Worm (Caenorhabditis elegans) whole organism, mixed stage, embryonic: ENCODE data around the gene srh-209.

Experiments
- M03D4.4 ChIP-seq: sonication (generic microtip); optimal IDR thresholded peaks from 2 replicates; lab custom pipeline; 2017; ENCODE audit warnings: mild to moderate bottlenecking, missing genetic modification characterization, missing compliant biosample characterization
- blmp-1 ChIP-seq: fragments of 150-350 bp; optimal IDR thresholded peaks from 2 replicates; lab custom pipeline; 2014; ENCODE audit warnings: missing biosample characterization, missing genetic modification characterization
- ceh-39 ChIP-seq: fragments of 150-350 bp; optimal IDR thresholded peaks from 2 replicates; lab custom pipeline; 2014; ENCODE audit warnings: missing biosample characterization, missing genetic modification characterization
- ceh-43 ChIP-seq: fragments of 200-800 bp; sonication (Bioruptor generic); optimal IDR thresholded peaks from 2 replicates; lab custom pipeline; 2018; ENCODE audit warnings: mild to moderate bottlenecking, missing genetic modification characterization, moderate library complexity, missing compliant biosample characterization
- ceh-83 ChIP-seq: fragments of 200-800 bp; sonication (Bioruptor generic); optimal IDR thresholded peaks from 2 replicates; lab custom pipeline; 2018; ENCODE audit warnings: mild to moderate bottlenecking, missing genetic modification characterization, missing compliant biosample characterization
- ces-1 ChIP-seq: fragments of 150-350 bp; optimal IDR thresholded peaks from 2 replicates; lab custom pipeline; 2014; ENCODE audit warnings: missing biosample characterization, missing genetic modification reagents, missing genetic modification characterization
- drap-1 ChIP-seq: fragments of 200-800 bp; sonication (Bioruptor generic); optimal IDR thresholded peaks from 3 replicates; lab custom pipeline; 2018; ENCODE audit warnings: mild to moderate bottlenecking, missing genetic modification characterization, missing compliant biosample characterization
- elt-1 ChIP-seq: sonication (generic microtip); optimal IDR thresholded peaks from 2 replicates; lab custom pipeline; 2017; ENCODE audit warnings: missing genetic modification characterization, mild to moderate bottlenecking, missing compliant biosample characterization, antibody characterized with exemption, moderate library complexity, borderline replicate concordance; ENCODE audit not compliant: insufficient read depth
- elt-3 ChIP-seq: fragments of 150-350 bp; optimal IDR thresholded peaks from 2 replicates; lab custom pipeline; 2014; ENCODE audit warnings: missing biosample characterization, missing genetic modification characterization
- flh-1 ChIP-seq: fragments of 200-800 bp; sonication (Bioruptor generic); optimal IDR thresholded peaks from 2 replicates; lab custom pipeline; 2018; ENCODE audit warnings: mild to moderate bottlenecking, missing genetic modification characterization, moderate library complexity, missing compliant biosample characterization
- ham-2 ChIP-seq: fragments of 200-800 bp; sonication (Bioruptor generic); optimal IDR thresholded peaks from 2 replicates; lab custom pipeline; 2018; ENCODE audit warnings: mild to moderate bottlenecking, missing genetic modification characterization, missing compliant biosample characterization
- hlh-1 ChIP-seq: fragments of 150-350 bp; optimal IDR thresholded peaks from 2 replicates; lab custom pipeline; 2014; ENCODE audit warnings: missing biosample characterization, missing genetic modification reagents, missing genetic modification characterization
- lin-13 ChIP-seq: fragments of 150-350 bp; optimal IDR thresholded peaks from 2 replicates; lab custom pipeline; 2014; ENCODE audit warnings: missing biosample characterization, missing genetic modification characterization
- lin-32 ChIP-seq: fragments of 200-800 bp; sonication (Bioruptor generic); optimal IDR thresholded peaks from 2 replicates; lab custom pipeline; 2018; ENCODE audit warnings: mild to moderate bottlenecking, missing genetic modification characterization, missing compliant biosample characterization
- lsy-2 ChIP-seq: fragments of 150-350 bp; optimal IDR thresholded peaks from 2 replicates; lab custom pipeline; 2014; ENCODE audit warnings: missing biosample characterization, missing genetic modification characterization
- mab-5 ChIP-seq: fragments of 150-350 bp; optimal IDR thresholded peaks from 2 replicates; lab custom pipeline; 2014; ENCODE audit warnings: missing biosample characterization, missing genetic modification characterization
- mep-1 ChIP-seq: fragments of 150-350 bp; optimal IDR thresholded peaks from 2 replicates; lab custom pipeline; 2017; ENCODE audit warnings: missing biosample characterization, missing genetic modification reagents, missing genetic modification characterization, inconsistent platforms
- mls-2 ChIP-seq: sonication (generic microtip); optimal IDR thresholded peaks from 2 replicates; lab custom pipeline; 2016; ENCODE audit warnings: mild to moderate bottlenecking, missing genetic modification characterization, moderate library complexity, missing compliant biosample characterization
- nhr-12 ChIP-seq: fragments of 150-350 bp; optimal IDR thresholded peaks from 2 replicates; lab custom pipeline; 2014; ENCODE audit warnings: missing biosample characterization, missing genetic modification characterization
- nhr-2 ChIP-seq: fragments of 150-350 bp; optimal IDR thresholded peaks from 2 replicates; lab custom pipeline; 2014; ENCODE audit warnings: missing biosample characterization, missing genetic modification characterization
- nhr-237 ChIP-seq: fragments of 150-350 bp; optimal IDR thresholded peaks from 2 replicates; lab custom pipeline; 2014; ENCODE audit warnings: missing biosample characterization, missing genetic modification characterization
- nhr-28 ChIP-seq: fragments of 150-350 bp; optimal IDR thresholded peaks from 2 replicates; lab custom pipeline; 2014; ENCODE audit warnings: missing biosample characterization, missing genetic modification characterization
- nhr-76 ChIP-seq: sonication (generic microtip); optimal IDR thresholded peaks from 2 replicates; lab custom pipeline; 2017; ENCODE audit warnings: missing biosample characterization, missing genetic modification characterization
- pha-4 ChIP-seq: fragments of 150-350 bp; optimal IDR thresholded peaks from 2 replicates; lab custom pipeline; 2018; ENCODE audit warnings: missing biosample characterization, missing genetic modification reagents, missing genetic modification characterization
- sem-2 ChIP-seq: fragments of 200-800 bp; sonication (Bioruptor generic); optimal IDR thresholded peaks from 2 replicates; lab custom pipeline; 2018; ENCODE audit warnings: mild to moderate bottlenecking, missing genetic modification characterization, missing compliant biosample characterization
- snpc-4 ChIP-seq: fragments of 150-350 bp; optimal IDR thresholded peaks from 2 replicates; lab custom pipeline; 2014; ENCODE audit warnings: missing biosample characterization, missing genetic modification characterization
- sptf-1 ChIP-seq: sonication (generic microtip); optimal IDR thresholded peaks from 2 replicates; lab custom pipeline; 2017; ENCODE audit warnings: mild to moderate bottlenecking, missing genetic modification characterization, moderate library complexity, missing compliant biosample characterization
- unc-120 ChIP-seq: sonication (generic microtip); optimal IDR thresholded peaks from 2 replicates; lab custom pipeline; 2017; ENCODE audit warnings: missing genetic modification characterization, missing compliant biosample characterization; ENCODE audit not compliant: poor library complexity, severe bottlenecking
- unc-39 ChIP-seq: fragments of 150-350 bp; optimal IDR thresholded peaks from 2 replicates; lab custom pipeline; 2014; ENCODE audit warnings: missing biosample characterization, missing genetic modification characterization
- ztf-11 ChIP-seq: fragments of 150-350 bp; optimal IDR thresholded peaks from 2 replicates; lab custom pipeline; 2014; ENCODE audit warnings: missing biosample characterization, missing genetic modification characterization

Gene srh-209

DNA sequence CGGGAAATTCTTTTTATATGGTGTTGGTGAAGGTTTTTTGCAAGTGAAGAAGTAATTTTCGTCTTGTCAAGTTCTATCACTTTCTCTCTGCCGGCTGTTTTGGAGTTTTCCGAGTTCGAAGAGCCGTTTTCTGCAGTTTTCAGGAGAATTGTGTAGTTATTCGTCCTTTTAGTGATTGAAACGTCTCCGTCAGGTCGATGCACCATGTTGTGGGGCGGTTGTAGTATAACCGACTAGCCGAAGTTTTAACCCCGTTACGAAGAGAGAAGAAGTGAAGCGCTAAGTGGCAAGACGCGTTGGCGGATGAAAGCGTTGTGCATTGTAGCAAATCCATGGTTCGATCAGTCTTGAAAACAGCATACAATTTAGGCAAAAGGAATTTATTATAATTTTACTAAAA is 1.9 kb downstream of the srh-209 start:
- no peak for TF ChIP-seq elt-3
- TF ChIP-seq M03D4.4 (tag; lab: Kevin White, UChicago): no peak
- TF ChIP-seq snpc-4: no peak
- TF ChIP-seq hlh-1 (tag; lab: Kevin White, UChicago): no peak
- no peak for TF ChIP-seq sem-2
- TF ChIP-seq mab-5: no peak
- no peak for TF ChIP-seq mls-2 (tag; lab: Kevin White, UChicago)
- no peak for TF ChIP-seq ces-1 (GFP tag; lab: Kevin White, UChicago)
- TF ChIP-seq lsy-2 (tag; lab: Kevin White, UChicago): no peak
- no peak for TF ChIP-seq ceh-39
- TF ChIP-seq sptf-1 (tag; lab: Kevin White, UChicago): no peak
- no peak for TF ChIP-seq nhr-12 (tag; lab: Kevin White, UChicago)
- TF ChIP-seq unc-120 (tag; lab: Kevin White, UChicago): no peak
- TF ChIP-seq ztf-11 (tag; lab: Kevin White, UChicago): no peak
- TF ChIP-seq nhr-28 (tag; lab: Kevin White, UChicago): no peak
- no peak for TF ChIP-seq nhr-2 (tag; lab: Kevin White, UChicago)
- no peak for TF ChIP-seq ham-2 (GFP tag; lab: Kevin White, UChicago)
- no peak for TF ChIP-seq ceh-43 (GFP tag; lab: Kevin White, UChicago)
- TF ChIP-seq drap-1 (GFP tag; lab: Kevin White, UChicago): no peak
- TF ChIP-seq, all 35 proteins: peak for 0

DNA sequence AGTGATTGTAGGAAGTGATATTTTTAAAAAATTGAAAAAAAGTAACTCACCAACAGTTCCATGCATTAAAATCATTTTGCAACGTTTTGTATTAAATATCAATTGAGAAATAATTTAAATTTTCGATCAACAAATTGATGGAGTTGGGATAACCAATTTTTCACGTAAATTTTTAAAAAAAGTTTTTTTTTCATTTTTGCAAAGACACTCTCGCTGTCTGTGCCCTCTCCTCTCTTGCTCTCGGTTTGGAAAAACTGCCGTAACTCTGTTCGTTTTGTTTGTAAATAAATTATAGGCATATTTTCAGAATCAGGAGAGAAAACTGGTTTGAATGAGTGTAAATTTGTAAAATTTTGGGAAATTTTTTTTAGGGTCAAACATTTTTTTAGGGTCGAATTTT is 6.9 kb downstream of the srh-209 start, which contains the start of gene Y51A2B.16:
Gene Y51A2B.16 (minus strand): TSS at position 101 of the 400 bp plus-strand sequence.
- no peak for TF ChIP-seq ceh-83 (GFP tag; lab: Kevin White, UChicago)

DNA sequence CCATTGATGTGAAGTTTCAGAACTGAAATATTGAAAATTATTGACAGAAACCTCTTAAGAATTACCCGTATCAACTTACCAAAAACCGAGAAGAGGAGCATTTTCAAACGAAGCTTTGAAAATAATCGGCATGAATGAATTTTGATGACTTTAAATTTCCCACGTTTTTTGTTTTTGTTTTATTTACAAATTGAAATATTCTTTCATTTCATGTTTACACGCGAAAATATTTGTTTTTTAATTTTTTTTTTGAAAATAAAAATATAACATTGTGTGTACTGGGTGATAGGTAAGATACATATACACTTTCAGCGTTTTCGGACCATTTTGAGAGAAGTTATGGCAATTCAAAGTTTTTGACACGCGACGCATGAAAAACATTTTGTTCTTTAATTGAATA is 9.0 kb downstream of the srh-209 start, which contains the start of gene Y51A2B.9:
Gene Y51A2B.9 (minus strand): TSS at position 101 of the 400 bp plus-strand sequence.
- TF ChIP-seq nhr-76 (tag; lab: Kevin White, UChicago) (no peak), M03D4.4 (tag; lab: Kevin White, UChicago) (no peak), elt-1 (tag; lab: Kevin White, UChicago) (no peak), ceh-39 (no peak), ham-2 (GFP tag; lab: Kevin White, UChicago) (no peak), pha-4 (tag; lab: Kevin White, UChicago) (no peak), drap-1 (GFP tag; lab: Kevin White, UChicago) (no peak), ceh-83 (GFP tag; lab: Kevin White, UChicago) (no peak), blmp-1 (tag; lab: Kevin White, UChicago) (no peak), nhr-12 (tag; lab: Kevin White, UChicago) (no peak), flh-1 (no peak), nhr-2 (tag; lab: Kevin White, UChicago) (no peak), lin-13 (no peak), hlh-1 (tag; lab: Kevin White, UChicago) (no peak), snpc-4 (no peak)

DNA sequence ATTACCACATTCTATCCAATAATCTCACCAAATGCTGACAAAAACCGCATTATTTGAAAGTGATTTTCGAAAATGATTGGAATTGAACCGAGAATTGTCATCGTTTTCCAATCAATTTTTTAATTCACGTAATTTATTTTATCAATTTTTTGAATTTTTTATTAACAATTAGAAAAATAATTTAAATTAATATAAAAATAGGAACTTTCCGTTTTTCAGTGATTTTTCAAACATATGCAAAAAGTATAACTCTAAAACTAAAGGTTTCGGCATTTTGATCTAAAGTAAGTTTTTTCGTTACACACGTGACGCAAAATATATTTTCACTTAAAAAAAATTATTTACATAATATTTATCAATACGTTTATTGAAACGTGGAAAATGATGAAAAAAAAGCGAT is 10.5 kb downstream of the srh-209 start, which contains the start of gene Y51A2B.6:
Gene Y51A2B.6 (minus strand): TSS at position 101 of the 400 bp plus-strand sequence.
- TF ChIP-seq ceh-39 (no peak), mab-5 (no peak), unc-39 (tag; lab: Kevin White, UChicago) (no peak), unc-120 (tag; lab: Kevin White, UChicago) (no peak), snpc-4 (no peak), lin-13 (no peak), lsy-2 (tag; lab: Kevin White, UChicago) (no peak), flh-1 (no peak), mep-1 (no peak), nhr-76 (tag; lab: Kevin White, UChicago) (no peak)

DNA sequence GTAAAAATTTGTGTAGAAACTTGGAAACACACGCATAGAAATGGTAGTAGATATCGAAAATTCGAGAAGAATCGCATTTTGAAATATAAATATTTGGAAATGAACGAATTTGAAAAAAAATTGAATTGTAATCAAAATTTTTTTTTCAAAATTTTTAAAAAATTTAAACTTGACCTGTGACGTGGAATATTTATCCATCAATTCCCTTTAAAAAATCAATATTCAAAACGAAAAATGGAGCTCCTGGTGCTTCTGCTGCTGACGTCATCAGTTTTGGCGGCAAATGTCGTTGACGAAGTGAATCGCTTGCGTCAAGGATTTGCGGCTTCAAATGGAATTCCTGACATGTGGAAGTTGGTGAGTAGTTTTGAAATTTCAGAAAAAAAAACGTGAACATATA is 15.6 kb downstream of the srh-209 start, which contains the start of the genes Y51A2B.4 and Y51A2B.5:
Gene Y51A2B.4 (minus strand): TSS at position 101 of the 400 bp plus-strand sequence.
Gene Y51A2B.5 (plus strand): TSS at position 232 of the 400 bp plus-strand sequence.
- TF ChIP-seq pha-4 (tag; lab: Kevin White, UChicago): no peak
- TF ChIP-seq sptf-1 (tag; lab: Kevin White, UChicago): no peak
- no peak for TF ChIP-seq mep-1
- TF ChIP-seq snpc-4: no peak
- TF ChIP-seq ham-2 (GFP tag; lab: Kevin White, UChicago): no peak
- TF ChIP-seq unc-39 (tag; lab: Kevin White, UChicago): no peak
- TF ChIP-seq lin-32 (GFP tag; lab: Kevin White, UChicago): no peak
- no peak for TF ChIP-seq nhr-12 (tag; lab: Kevin White, UChicago)
- TF ChIP-seq hlh-1 (tag; lab: Kevin White, UChicago): no peak
- no peak for TF ChIP-seq lsy-2 (tag; lab: Kevin White, UChicago)
- no peak for TF ChIP-seq nhr-237 (tag; lab: Kevin White, UChicago)
- TF ChIP-seq ces-1 (GFP tag; lab: Kevin White, UChicago): no peak
